Fruit fly (Drosophila melanogaster) whole organism, embryonic: ENCODE results near the gene CG11562.

Experiments used
- ATbp ChIP-seq: fragments of 200-800 bp; sonication (Bioruptor generic); optimal IDR thresholded peaks from 2 replicates; lab custom pipeline; 2017; ENCODE audit warnings: missing biosample characterization, mild to moderate bottlenecking, missing genetic modification characterization, missing genetic modification reagents
- CG10565 ChIP-seq: fragments of 200-800 bp; sonication (Bioruptor generic); optimal IDR thresholded peaks from 3 replicates; lab custom pipeline; 2016; ENCODE audit warnings: missing biosample characterization, mild to moderate bottlenecking, missing genetic modification characterization
- CG10654 ChIP-seq: fragments of 200-800 bp; sonication (Bioruptor generic); optimal IDR thresholded peaks from 2 replicates; lab custom pipeline; 2016; ENCODE audit warnings: missing biosample characterization, missing genetic modification characterization
- CG11695 ChIP-seq: fragments of 200-800 bp; sonication (Bioruptor generic); IDR thresholded peaks from 3 replicates; pipeline ENCODE4 v1.3.6; 2022; ENCODE audit warnings: missing biosample characterization, missing genetic modification characterization
- CG12071 ChIP-seq: fragments of 200-800 bp; sonication (Bioruptor generic); optimal IDR thresholded peaks from 3 replicates; lab custom pipeline; 2018; ENCODE audit warnings: missing biosample characterization, mild to moderate bottlenecking, missing genetic modification characterization
- CG13624 ChIP-seq: fragments of 200-800 bp; sonication (Bioruptor generic); optimal IDR thresholded peaks from 2 replicates; lab custom pipeline; 2016; ENCODE audit warnings: missing biosample characterization, missing genetic modification characterization
- CG16813 ChIP-seq: fragments of 200-800 bp; sonication (Bioruptor generic); IDR thresholded peaks from 3 replicates; pipeline ENCODE4 v1.3.6; 2022; ENCODE audit warnings: missing biosample characterization, missing genetic modification characterization; ENCODE audit not compliant: partially characterized antibody
- CG16863 ChIP-seq: fragments of 200-800 bp; sonication (Bioruptor generic); optimal IDR thresholded peaks from 3 replicates; lab custom pipeline; 2016; ENCODE audit warnings: missing biosample characterization, missing genetic modification characterization
- CG17186 ChIP-seq: fragments of 200-800 bp; sonication (Bioruptor generic); optimal IDR thresholded peaks from 3 replicates; lab custom pipeline; 2017; ENCODE audit warnings: missing biosample characterization, missing genetic modification reagents, missing genetic modification characterization
- CG18764 ChIP-seq: fragments of 200-800 bp; sonication (Bioruptor generic); optimal IDR thresholded peaks from 3 replicates; lab custom pipeline; 2016; ENCODE audit warnings: missing biosample characterization, missing genetic modification characterization
- CG3065 ChIP-seq: fragments of 200-800 bp; sonication (Bioruptor generic); optimal IDR thresholded peaks from 2 replicates; lab custom pipeline; 2016; ENCODE audit warnings: missing biosample characterization, missing genetic modification characterization
- CG6272 ChIP-seq: fragments of 200-800 bp; sonication (Bioruptor generic); IDR thresholded peaks from 2 replicates; pipeline ENCODE4 v1.3.6; 2022; ENCODE audit warnings: missing biosample characterization, missing genetic modification characterization
- CG6854 ChIP-seq: fragments of 200-800 bp; sonication (Bioruptor generic); optimal IDR thresholded peaks from 3 replicates; lab custom pipeline; 2017; ENCODE audit warnings: missing biosample characterization, mild to moderate bottlenecking, missing genetic modification characterization
- CG7357 ChIP-seq: fragments of 200-800 bp; sonication (Bioruptor generic); IDR thresholded peaks from 3 replicates; pipeline ENCODE4 v1.3.6; 2022; ENCODE audit warnings: missing biosample characterization, missing genetic modification characterization
- CG8478 ChIP-seq: fragments of >200 bp; optimal IDR thresholded peaks from 2 replicates; lab custom pipeline; 2018
- CG9437 ChIP-seq: fragments of 200-800 bp; sonication (Bioruptor generic); optimal IDR thresholded peaks from 2 replicates; lab custom pipeline; 2018; ENCODE audit warnings: missing biosample characterization, mild to moderate bottlenecking, missing genetic modification characterization
- Dad ChIP-seq: fragments of 200-800 bp; sonication (Bioruptor generic); optimal IDR thresholded peaks from 3 replicates; lab custom pipeline; 2016; ENCODE audit warnings: missing biosample characterization, missing genetic modification characterization
- Deaf1 ChIP-seq: fragments of 200-800 bp; optimal IDR thresholded peaks from 3 replicates; lab custom pipeline; 2019; ENCODE audit warnings: missing biosample characterization, mild to moderate bottlenecking, missing genetic modification characterization, moderate library complexity
- Dek ChIP-seq: fragments of 200-800 bp; sonication (Bioruptor generic); optimal IDR thresholded peaks from 3 replicates; lab custom pipeline; 2019; ENCODE audit warnings: missing biosample characterization, mild to moderate bottlenecking, missing genetic modification characterization, moderate library complexity
- E2f1 ChIP-seq: fragments of 200-800 bp; sonication (Bioruptor generic); IDR thresholded peaks from 2 replicates; pipeline ENCODE4 v1.3.6; 2022; ENCODE audit warnings: missing biosample characterization, missing genetic modification characterization
- Fer3 ChIP-seq: fragments of 200-800 bp; sonication (Bioruptor generic); optimal IDR thresholded peaks from 2 replicates; lab custom pipeline; 2018; ENCODE audit warnings: missing biosample characterization, mild to moderate bottlenecking, missing genetic modification characterization, moderate library complexity
- HHEX ChIP-seq: fragments of 200-800 bp; sonication (Bioruptor generic); optimal IDR thresholded peaks from 3 replicates; lab custom pipeline; 2017; ENCODE audit warnings: missing biosample characterization, mild to moderate bottlenecking, missing genetic modification characterization, missing genetic modification reagents
- MBD-R2 ChIP-seq: fragments of 200-800 bp; sonication (Bioruptor generic); IDR thresholded peaks from 2 replicates; pipeline ENCODE4 v1.3.6; 2022; ENCODE audit warnings: missing biosample characterization, missing genetic modification characterization
- MTF-1 ChIP-seq: fragments of 200-800 bp; sonication (Bioruptor generic); optimal IDR thresholded peaks from 2 replicates; lab custom pipeline; 2018; ENCODE audit warnings: missing biosample characterization, mild to moderate bottlenecking, missing genetic modification characterization, borderline replicate concordance
- NC2α ChIP-seq: fragments of 200-800 bp; sonication (Bioruptor generic); optimal IDR thresholded peaks from 2 replicates; lab custom pipeline; 2016; ENCODE audit warnings: missing biosample characterization, missing genetic modification characterization
- Neu2 ChIP-seq: fragments of 200-800 bp; sonication (Bioruptor generic); optimal IDR thresholded peaks from 3 replicates; lab custom pipeline; 2016; ENCODE audit warnings: missing biosample characterization, missing genetic modification characterization, borderline replicate concordance
- Opbp ChIP-seq: fragments of 200-800 bp; sonication (Bioruptor generic); IDR thresholded peaks from 3 replicates; pipeline ENCODE4 v1.3.6; 2022; ENCODE audit warnings: missing biosample characterization, missing genetic modification characterization; ENCODE audit not compliant: partially characterized antibody
- Optix ChIP-seq: fragments of 200-800 bp; sonication (Bioruptor generic); IDR thresholded peaks from 3 replicates; pipeline ENCODE4 v1.3.6; 2022; ENCODE audit warnings: missing biosample characterization, missing genetic modification characterization
- Vsx1 ChIP-seq: fragments of 200-800 bp; sonication (Bioruptor generic); optimal IDR thresholded peaks from 2 replicates; lab custom pipeline; 2017; ENCODE audit warnings: missing biosample characterization, mild to moderate bottlenecking, missing genetic modification characterization, missing genetic modification reagents
- Xbp1 ChIP-seq: fragments of 200-800 bp; sonication (Bioruptor generic); optimal IDR thresholded peaks from 3 replicates; lab custom pipeline; 2016; ENCODE audit warnings: missing biosample characterization, mild to moderate bottlenecking, missing genetic modification characterization
- amos ChIP-seq: fragments of 200-800 bp; sonication (Bioruptor generic); IDR thresholded peaks from 2 replicates; pipeline ENCODE4 v1.3.6; 2022; ENCODE audit warnings: missing biosample characterization, missing genetic modification characterization; ENCODE audit not compliant: partially characterized antibody
- ash1 ChIP-seq: fragments of 200-800 bp; sonication (Bioruptor generic); optimal IDR thresholded peaks from 2 replicates; lab custom pipeline; 2018; ENCODE audit warnings: missing biosample characterization, mild to moderate bottlenecking, missing genetic modification characterization
- bbx ChIP-seq: fragments of 200-800 bp; sonication (Bioruptor generic); IDR thresholded peaks from 2 replicates; pipeline ENCODE4 v1.3.6; 2022; ENCODE audit warnings: missing biosample characterization, missing genetic modification characterization; ENCODE audit not compliant: partially characterized antibody
- caup ChIP-seq: fragments of 200-800 bp; sonication (Bioruptor generic); optimal IDR thresholded peaks from 3 replicates; lab custom pipeline; 2017; ENCODE audit warnings: missing biosample characterization, mild to moderate bottlenecking, missing genetic modification characterization, moderate library complexity; ENCODE audit not compliant: severe bottlenecking
- crc ChIP-seq: fragments of 200-800 bp; sonication (Bioruptor generic); optimal IDR thresholded peaks from 2 replicates; lab custom pipeline; 2016; ENCODE audit warnings: missing biosample characterization, missing genetic modification characterization
- danr ChIP-seq: fragments of 200-800 bp; sonication (Bioruptor generic); IDR thresholded peaks from 2 replicates; pipeline ENCODE4 v1.3.6; 2022; ENCODE audit warnings: missing biosample characterization, missing genetic modification characterization
- dpn ChIP-seq, 2 experiments: fragments of 200-800 bp; sonication (Bioruptor generic); optimal IDR thresholded peaks; 3 replicates each; lab custom pipeline; 2016; ENCODE audit warnings: missing biosample characterization in 2 of 2, missing genetic modification characterization in 2 of 2
- fd3F ChIP-seq: fragments of 200-800 bp; sonication (Bioruptor generic); optimal IDR thresholded peaks from 2 replicates; lab custom pipeline; 2018; ENCODE audit warnings: missing biosample characterization, mild to moderate bottlenecking, missing genetic modification characterization, moderate library complexity
- gro ChIP-seq: fragments of 200-800 bp; sonication (Bioruptor generic); optimal IDR thresholded peaks from 2 replicates; lab custom pipeline; 2016; ENCODE audit warnings: missing biosample characterization, missing genetic modification characterization
- ham ChIP-seq: fragments of 200-800 bp; sonication (Bioruptor generic); IDR thresholded peaks from 2 replicates; pipeline ENCODE4 v1.3.6; 2022; ENCODE audit warnings: missing biosample characterization, missing genetic modification characterization
- lmd ChIP-seq: fragments of 200-800 bp; sonication (Bioruptor generic); IDR thresholded peaks from 2 replicates; pipeline ENCODE4 v1.3.6; 2022; ENCODE audit warnings: missing biosample characterization, missing genetic modification characterization
- nom ChIP-seq: fragments of 200-800 bp; sonication (Bioruptor generic); optimal IDR thresholded peaks from 2 replicates; lab custom pipeline; 2017; ENCODE audit warnings: missing biosample characterization, missing genetic modification characterization, mild to moderate bottlenecking, moderate library complexity, missing genetic modification reagents
- oc ChIP-seq: fragments of 200-800 bp; sonication (Bioruptor generic); optimal IDR thresholded peaks from 2 replicates; lab custom pipeline; 2018; ENCODE audit warnings: missing biosample characterization, mild to moderate bottlenecking, missing genetic modification characterization, moderate library complexity
- org-1 ChIP-seq: fragments of 200-800 bp; sonication (Bioruptor generic); optimal IDR thresholded peaks from 2 replicates; lab custom pipeline; 2017; ENCODE audit warnings: missing biosample characterization, missing genetic modification characterization
- tap ChIP-seq: fragments of 200-800 bp; optimal IDR thresholded peaks from 3 replicates; lab custom pipeline; 2019; ENCODE audit warnings: missing biosample characterization, mild to moderate bottlenecking, missing genetic modification characterization, moderate library complexity
- tgo ChIP-seq: fragments of 200-800 bp; sonication (Bioruptor generic); IDR thresholded peaks from 3 replicates; pipeline ENCODE4 v1.3.6; 2022; ENCODE audit warnings: missing biosample characterization, missing genetic modification characterization
- trem ChIP-seq: fragments of 200-800 bp; optimal IDR thresholded peaks from 3 replicates; lab custom pipeline; 2019; ENCODE audit warnings: missing biosample characterization, mild to moderate bottlenecking, missing genetic modification characterization, moderate library complexity
- wor ChIP-seq: fragments of 200-800 bp; sonication (Bioruptor generic); IDR thresholded peaks from 2 replicates; pipeline ENCODE4 v1.3.6; 2022; ENCODE audit warnings: missing biosample characterization, missing genetic modification characterization
- yki ChIP-seq: fragments of >200 bp; optimal IDR thresholded peaks from 3 replicates; lab custom pipeline; 2018

CG11562 gene

dm6 chr2L:294452-295362 is 2.5 kb downstream of the CG11562 start, which contains the start of the genes U2af38 and Stip1 (continued):
- no peak for TF ChIP-seq danr
- peak; percentile 30 for TF ChIP-seq CG10654
- no peak for TF ChIP-seq Deaf1 (tag; lab: Kevin White, UChicago)
- peak; percentile 4; the same call in 1 of the 3 replicates for TF ChIP-seq Opbp
- TF ChIP-seq E2f1 (GFP tag; lab: Robert Waterston, UW) = no peak
- TF ChIP-seq CG10565 (GFP tag; lab: Kevin White, UChicago) = no peak
- TF ChIP-seq Dad (GFP tag; lab: Kevin White, UChicago) = no peak
- TF ChIP-seq lmd (GFP tag; lab: Robert Waterston, UW) = no peak; the same call in 1 of the 2 replicates
- TF ChIP-seq CG8478 = no peak
- TF ChIP-seq CG3065 (GFP tag; lab: Kevin White, UChicago) = no peak
- no peak for TF ChIP-seq CG6854 (GFP tag; lab: Kevin White, UChicago)
- peak; percentile 55 for TF ChIP-seq MBD-R2 (GFP tag; lab: Robert Waterston, UW)
- no peak for TF ChIP-seq CG11695 (GFP tag; lab: Robert Waterston, UW)
- peak; percentile 76 for TF ChIP-seq trem
- TF ChIP-seq CG16863 (GFP tag; lab: Kevin White, UChicago) = no peak
- peak; percentile 10 for TF ChIP-seq Fer3 (tag; lab: Kevin White, UChicago)
- TF ChIP-seq caup (GFP tag; lab: Kevin White, UChicago) = no peak
- peak in 1 of 2 experiments; percentile 2 for TF ChIP-seq dpn (GFP tag; optimal IDR thresholded peaks at IDR 0.05; lab: Kevin White, UChicago)
- no peak for TF ChIP-seq CG18764 (GFP tag; lab: Kevin White, UChicago)
- TF ChIP-seq CG13624 (GFP tag; lab: Kevin White, UChicago) = no peak
- TF ChIP-seq MTF-1 (GFP tag; lab: Kevin White, UChicago) = no peak
- TF ChIP-seq CG9437 = no peak
- TF ChIP-seq wor = no peak
- TF ChIP-seq NC2α (GFP tag; lab: Kevin White, UChicago) = no peak
- no peak for TF ChIP-seq CG17186 (GFP tag; lab: Kevin White, UChicago)
- peak; percentile 14 for TF ChIP-seq Dek (tag; lab: Kevin White, UChicago)
- peak; percentile 69; the same call in 1 of the 2 replicates for TF ChIP-seq amos (GFP tag; lab: Robert Waterston, UW)
- TF ChIP-seq ash1 (GFP tag; lab: Kevin White, UChicago) = no peak
- no peak for TF ChIP-seq ham
- TF ChIP-seq gro (GFP tag; lab: Kevin White, UChicago) = no peak
- no peak for TF ChIP-seq tap (tag; lab: Kevin White, UChicago)
- TF ChIP-seq org-1 (GFP tag; lab: Kevin White, UChicago) = no peak
- no peak for TF ChIP-seq HHEX (GFP tag; lab: Kevin White, UChicago)
- TF ChIP-seq Xbp1 (GFP tag; lab: Kevin White, UChicago) = peak; percentile 58
- peak; percentile 54 for TF ChIP-seq Neu2 (GFP tag; lab: Kevin White, UChicago)
- TF ChIP-seq tgo (GFP tag; lab: Robert Waterston, UW) = no peak
- no peak for TF ChIP-seq CG7357 (GFP tag; lab: Robert Waterston, UW)
- TF ChIP-seq yki (lab: Kevin White, UChicago) = no peak
- TF ChIP-seq nom = peak; percentile 26
- no peak for TF ChIP-seq ATbp (GFP tag; lab: Kevin White, UChicago)
- no peak for TF ChIP-seq CG12071
- no peak for TF ChIP-seq fd3F (GFP tag; lab: Kevin White, UChicago)
- TF ChIP-seq Vsx1 (GFP tag; lab: Kevin White, UChicago) = no peak
- 0 out of 2 replicates have a peak, but pooled peaks have one; percentile 4 for TF ChIP-seq CG6272 (GFP tag; lab: Robert Waterston, UW)
- peak; percentile 35 for TF ChIP-seq oc (tag; lab: Kevin White, UChicago)
- peak; percentile 66 for TF ChIP-seq bbx (GFP tag; lab: Robert Waterston, UW)
- TF ChIP-seq crc = no peak
- peak; percentile 70 for TF ChIP-seq CG16813 (GFP tag; lab: Robert Waterston, UW)
- no peak for TF ChIP-seq Optix
